Fruit fly (Drosophila melanogaster): ENCODE results near the gene Pfrx.

Gene Pfrx

DNA sequence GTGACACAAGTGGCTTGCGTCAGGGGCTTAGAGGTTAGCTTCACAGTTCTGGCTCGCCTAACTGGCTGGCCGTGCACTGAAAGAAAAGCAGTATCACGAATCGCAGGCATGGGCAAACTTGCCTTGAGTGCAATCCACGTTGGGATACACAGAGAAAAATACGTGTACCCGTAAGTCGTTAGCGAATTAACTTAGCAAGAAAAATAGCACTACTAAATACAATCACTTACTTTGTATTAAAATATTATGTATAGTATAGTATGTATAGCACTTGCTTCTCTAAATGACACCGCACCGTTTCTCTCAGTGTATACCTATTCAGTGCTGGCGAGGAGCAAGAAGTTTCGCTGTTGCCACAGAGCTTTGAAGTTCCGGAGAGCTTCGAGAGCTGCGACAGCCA is 42.2 kb upstream of the Pfrx start (continued):
- TF ChIP-seq CG17328 (GFP tag; IDR thresholded peaks at IDR 0.05), result peak; percentile 30; the same call in 1 of the 2 replicates
- no peak for TF ChIP-seq ap (GFP tag; IDR thresholded peaks at IDR 0.05)
- TF ChIP-seq ro (GFP tag; IDR thresholded peaks at IDR 0.05), result no peak
- TF ChIP-seq ems (GFP tag; optimal IDR thresholded peaks at IDR 0.05), result no peak
- TF ChIP-seq CG32767 (GFP tag; IDR thresholded peaks at IDR 0.05), result no peak
- TF ChIP-seq CG10959 (GFP tag; IDR thresholded peaks at IDR 0.05), result no peak
- TF ChIP-seq CG10431 (GFP tag; optimal IDR thresholded peaks at IDR 0.05), result no peak
- no peak for TF ChIP-seq tll (GFP tag; optimal IDR thresholded peaks at IDR 0.05)
- no peak for TF ChIP-seq CG16813 (GFP tag; IDR thresholded peaks at IDR 0.05; ENCODE audit: partially characterized antibody)
- no peak for TF ChIP-seq ken (GFP tag; IDR thresholded peaks at IDR 0.05)
- no peak for TF ChIP-seq B-H2 (GFP tag; optimal IDR thresholded peaks at IDR 0.05)
- peak; percentile 38 for TF ChIP-seq Abd-B (GFP tag; optimal IDR thresholded peaks at IDR 0.05)
- no peak for TF ChIP-seq sens-2 (GFP tag; IDR thresholded peaks at IDR 0.05)
- TF ChIP-seq CG15601 (tag; optimal IDR thresholded peaks at IDR 0.05), result no peak
- TF ChIP-seq phol (tag; optimal IDR thresholded peaks at IDR 0.05), result peak; percentile 40
- no peak for TF ChIP-seq slou (GFP tag; optimal IDR thresholded peaks at IDR 0.05)
- peak; percentile 47; the same call in 1 of the 2 replicates for TF ChIP-seq Ptx1 (GFP tag; IDR thresholded peaks at IDR 0.05)
- no peak for TF ChIP-seq CG9817 (tag; optimal IDR thresholded peaks at IDR 0.05)
- no peak for TF ChIP-seq CG33213 (GFP tag; optimal IDR thresholded peaks at IDR 0.05)
- no peak for TF ChIP-seq sna (GFP tag; IDR thresholded peaks at IDR 0.05; ENCODE audit: partially characterized antibody)
- peak; percentile 20 for TF ChIP-seq CG17829 (tag; optimal IDR thresholded peaks at IDR 0.05)
- no peak for TF ChIP-seq tup (GFP tag; optimal IDR thresholded peaks at IDR 0.05)
- no peak for TF ChIP-seq zfh1 (GFP tag; IDR thresholded peaks at IDR 0.05)
- no peak for TF ChIP-seq CG7928 (GFP tag; optimal IDR thresholded peaks at IDR 0.05)
- no peak for TF ChIP-seq Jarid2 (GFP tag; optimal IDR thresholded peaks at IDR 0.05)
- no peak for TF ChIP-seq CG6272 (GFP tag; IDR thresholded peaks at IDR 0.05)
- 0 out of 2 replicates have a peak, but pooled peaks have one; percentile 40 for TF ChIP-seq ranshi (GFP tag; IDR thresholded peaks at IDR 0.05)
- no peak for TF ChIP-seq Sry-β (GFP tag; optimal IDR thresholded peaks at IDR 0.05)
- peak; percentile 29 for TF ChIP-seq CG10209 (GFP tag; optimal IDR thresholded peaks at IDR 0.05)
- TF ChIP-seq CG14441 (GFP tag; IDR thresholded peaks at IDR 0.05), result no peak; the same call in 1 of the 2 replicates
- TF ChIP-seq CG14860 (GFP tag; IDR thresholded peaks at IDR 0.05; ENCODE audit: partially characterized antibody), result no peak
- no peak for TF ChIP-seq otp (GFP tag; IDR thresholded peaks at IDR 0.05)
- no peak for TF ChIP-seq Lhr (GFP tag; optimal IDR thresholded peaks at IDR 0.05)
- TF ChIP-seq Rx (GFP tag; IDR thresholded peaks at IDR 0.05), result no peak
- TF ChIP-seq Deaf1 (tag; optimal IDR thresholded peaks at IDR 0.05), result peak; percentile 8
- no peak for TF ChIP-seq shn (GFP tag; optimal IDR thresholded peaks at IDR 0.05)
- peak; percentile 25 for TF ChIP-seq NfI (GFP tag; optimal IDR thresholded peaks at IDR 0.05)
- peak; percentile 65 for TF ChIP-seq CG7556 (GFP tag; optimal IDR thresholded peaks at IDR 0.05)
- no peak for TF ChIP-seq CG1024 (GFP tag; IDR thresholded peaks at IDR 0.05)
- no peak for TF ChIP-seq Nf-YC (tag; optimal IDR thresholded peaks at IDR 0.05)
- TF ChIP-seq pros (GFP tag; optimal IDR thresholded peaks at IDR 0.05), result no peak
- no peak for TF ChIP-seq CG10274 (GFP tag; optimal IDR thresholded peaks at IDR 0.05)
- peak; percentile 34 for TF ChIP-seq CG17385 (GFP tag; optimal IDR thresholded peaks at IDR 0.05)
- TF ChIP-seq wek (GFP tag; optimal IDR thresholded peaks at IDR 0.05), result no peak
- TF ChIP-seq ssp (GFP tag; IDR thresholded peaks at IDR 0.05), result 0 out of 2 replicates have a peak, but pooled peaks have one; percentile 24
- TF ChIP-seq Hr39 (optimal IDR thresholded peaks at IDR 0.05), result no peak
- peak; percentile 11 for TF ChIP-seq zf30C (GFP tag; optimal IDR thresholded peaks at IDR 0.05)
- no peak for TF ChIP-seq croc (GFP tag; conservative IDR thresholded peaks at IDR 0.05)
- no peak for TF ChIP-seq cas (GFP tag; IDR thresholded peaks at IDR 0.05)
- no peak for TF ChIP-seq cad (GFP tag; optimal IDR thresholded peaks at IDR 0.05)
- no peak for TF ChIP-seq kah (GFP tag; optimal IDR thresholded peaks at IDR 0.05)
